Worm (Caenorhabditis elegans) whole organism, L3 larva: ENCODE measurements around the gene ZK218.11.

Experiments
- R02D3.7 ChIP-seq: fragments of 150-350 bp; optimal IDR thresholded peaks from 2 replicates; lab custom pipeline; 2014; ENCODE audit warnings: missing biosample characterization, missing genetic modification characterization
- ceh-16 ChIP-seq: sonication (generic microtip); optimal IDR thresholded peaks from 2 replicates; lab custom pipeline; 2017; ENCODE audit warnings: missing biosample characterization, missing genetic modification characterization
- ceh-28 ChIP-seq: fragments of 150-350 bp; optimal IDR thresholded peaks from 2 replicates; lab custom pipeline; 2014; ENCODE audit warnings: missing biosample characterization, missing genetic modification reagents, missing genetic modification characterization
- ceh-82 ChIP-seq: fragments of 150-350 bp; optimal IDR thresholded peaks from 2 replicates; lab custom pipeline; 2014; ENCODE audit warnings: missing biosample characterization, missing genetic modification characterization
- ceh-9 ChIP-seq: sonication (generic microtip); optimal IDR thresholded peaks from 2 replicates; lab custom pipeline; 2018; ENCODE audit warnings: missing biosample characterization, missing genetic modification characterization
- daf-12 ChIP-seq: fragments of 150-350 bp; optimal IDR thresholded peaks from 2 replicates; lab custom pipeline; 2014; ENCODE audit warnings: missing biosample characterization, missing genetic modification reagents, missing genetic modification characterization
- egl-27 ChIP-seq: sonication (generic microtip); optimal IDR thresholded peaks from 4 replicates; lab custom pipeline; 2017; ENCODE audit warnings: missing biosample characterization, missing genetic modification reagents, missing genetic modification characterization
- egl-5 ChIP-seq: fragments of 150-350 bp; optimal IDR thresholded peaks from 2 replicates; lab custom pipeline; 2017; ENCODE audit warnings: missing biosample characterization, missing genetic modification reagents, missing genetic modification characterization, inconsistent platforms
- elt-2 ChIP-seq: sonication (generic microtip); optimal IDR thresholded peaks from 2 replicates; lab custom pipeline; 2016; ENCODE audit warnings: missing genetic modification reagents, mild to moderate bottlenecking, missing genetic modification characterization, missing compliant biosample characterization
- elt-3 ChIP-seq, 3 experiments: fragments of 150-350 bp in 1 of 3; sonication (generic microtip) in 2 of 3; optimal IDR thresholded peaks; 2 replicates in 2 of 3; 4 replicates in 1 of 3; lab custom pipeline; 2014 to 2017; ENCODE audit warnings: missing biosample characterization in 3 of 3, missing genetic modification characterization in 3 of 3
- eor-1 ChIP-seq, 2 experiments: fragments of 150-350 bp; optimal IDR thresholded peaks; 2 replicates each; lab custom pipeline; 2014 to 2018; ENCODE audit warnings: missing biosample characterization in 2 of 2, missing genetic modification characterization in 2 of 2
- fkh-10 ChIP-seq: sonication (generic microtip); optimal IDR thresholded peaks from 2 replicates; lab custom pipeline; 2017; ENCODE audit warnings: missing biosample characterization, missing genetic modification reagents, missing genetic modification characterization
- fkh-2 ChIP-seq: fragments of 150-350 bp; optimal IDR thresholded peaks from 2 replicates; lab custom pipeline; 2014; ENCODE audit warnings: missing biosample characterization, missing genetic modification reagents, missing genetic modification characterization
- lin-15B ChIP-seq: fragments of 150-350 bp; optimal IDR thresholded peaks from 2 replicates; lab custom pipeline; 2014; ENCODE audit warnings: missing biosample characterization, missing genetic modification characterization
- lin-39 ChIP-seq: fragments of 150-350 bp; optimal IDR thresholded peaks from 2 replicates; lab custom pipeline; 2018; ENCODE audit warnings: missing biosample characterization, missing genetic modification reagents, missing genetic modification characterization
- nfya-1 ChIP-seq: sonication (generic microtip); optimal IDR thresholded peaks from 2 replicates; lab custom pipeline; 2017; ENCODE audit warnings: missing genetic modification characterization, mild to moderate bottlenecking, missing compliant biosample characterization, antibody characterized with exemption, moderate library complexity; ENCODE audit not compliant: insufficient read depth
- nhr-11 ChIP-seq: fragments of 150-350 bp; optimal IDR thresholded peaks from 2 replicates; lab custom pipeline; 2014; ENCODE audit warnings: missing biosample characterization, missing genetic modification characterization
- nhr-12 ChIP-seq: fragments of 150-350 bp; optimal IDR thresholded peaks from 2 replicates; lab custom pipeline; 2014; ENCODE audit warnings: missing biosample characterization, missing genetic modification characterization
- nhr-23 ChIP-seq: fragments of 150-350 bp; optimal IDR thresholded peaks from 2 replicates; lab custom pipeline; 2014; ENCODE audit warnings: missing biosample characterization, missing genetic modification reagents, missing genetic modification characterization
- nhr-43 ChIP-seq: sonication (generic microtip); optimal IDR thresholded peaks from 2 replicates; lab custom pipeline; 2016; ENCODE audit warnings: mild to moderate bottlenecking, missing genetic modification characterization, missing compliant biosample characterization; ENCODE audit not compliant: poor library complexity, severe bottlenecking
- nhr-76 ChIP-seq: fragments of 150-350 bp; sonication (generic microtip); optimal IDR thresholded peaks from 5 replicates; lab custom pipeline; 2014; ENCODE audit warnings: missing biosample characterization, missing genetic modification characterization
- nhr-77 ChIP-seq: fragments of 150-350 bp; optimal IDR thresholded peaks from 2 replicates; lab custom pipeline; 2014; ENCODE audit warnings: missing biosample characterization, missing genetic modification characterization
- pha-4 ChIP-seq: fragments of 150-350 bp; optimal IDR thresholded peaks from 2 replicates; lab custom pipeline; 2014; ENCODE audit warnings: missing biosample characterization, missing genetic modification reagents, missing genetic modification characterization
- pqm-1 ChIP-seq: fragments of 150-350 bp; optimal IDR thresholded peaks from 2 replicates; lab custom pipeline; 2017; ENCODE audit warnings: missing biosample characterization, missing genetic modification characterization, inconsistent platforms
- skn-1 ChIP-seq: fragments of 150-350 bp; optimal IDR thresholded peaks from 2 replicates; lab custom pipeline; 2014; ENCODE audit warnings: missing biosample characterization, missing genetic modification characterization
- snpc-4 ChIP-seq: fragments of 150-350 bp; optimal IDR thresholded peaks from 2 replicates; lab custom pipeline; 2014; ENCODE audit warnings: missing biosample characterization, missing genetic modification characterization
- tbx-2 ChIP-seq: sonication (generic microtip); optimal IDR thresholded peaks from 2 replicates; lab custom pipeline; 2016; ENCODE audit warnings: mild to moderate bottlenecking, missing genetic modification characterization, missing compliant biosample characterization
- unc-39 ChIP-seq: sonication (generic microtip); optimal IDR thresholded peaks from 4 replicates; lab custom pipeline; 2017; ENCODE audit warnings: missing biosample characterization, missing genetic modification characterization
- ztf-11 ChIP-seq: fragments of 150-350 bp; optimal IDR thresholded peaks from 2 replicates; lab custom pipeline; 2014; ENCODE audit warnings: missing biosample characterization, missing genetic modification characterization
- ztf-4 ChIP-seq: fragments of 150-350 bp; optimal IDR thresholded peaks from 2 replicates; lab custom pipeline; 2014; ENCODE audit warnings: missing biosample characterization, missing genetic modification characterization

Gene ZK218.11

DNA sequence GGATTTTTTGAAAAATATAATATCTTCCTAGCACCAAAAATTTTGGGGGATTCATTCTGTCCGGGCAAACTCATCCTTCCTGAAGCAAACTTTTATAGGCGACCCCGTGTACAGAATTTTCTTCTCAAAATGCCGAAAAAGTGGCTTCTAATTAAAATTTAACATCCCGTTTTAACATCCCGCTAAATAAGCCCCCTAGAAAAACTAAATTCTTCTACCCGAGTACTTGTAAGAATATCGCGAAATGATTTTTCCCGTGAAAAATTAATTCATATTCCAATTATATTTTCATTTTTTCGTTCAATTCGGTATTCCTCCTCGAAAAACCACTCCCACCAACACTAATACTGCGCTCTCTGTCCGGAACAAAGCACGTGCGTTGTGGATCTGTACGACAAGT is 39.4 kb downstream of the ZK218.11 start, which contains the start of gene T05E12.8:
Gene T05E12.8, plus strand, starts transcription at position 301 of the 400 bp plus-strand sequence.
- no peak for TF ChIP-seq ceh-9 (tag; lab: Kevin White, UChicago)
- TF ChIP-seq elt-3 (tag; optimal IDR thresholded peaks at IDR 0.05; lab: Kevin White, UChicago) = no peak

ce11 chrV:17066634-17067033 is 41.6 kb downstream of the ZK218.11 start:
- TF ChIP-seq nhr-12 (tag; lab: Kevin White, UChicago) = no peak
- TF ChIP-seq fkh-10 (GFP tag; lab: Kevin White, UChicago) = no peak
- TF ChIP-seq eor-1 (tag; optimal IDR thresholded peaks at IDR 0.05; lab: Kevin White, UChicago) = no peak
- no peak for TF ChIP-seq elt-3 (tag; optimal IDR thresholded peaks at IDR 0.05; lab: Kevin White, UChicago)
- TF ChIP-seq fkh-2 (tag; lab: Kevin White, UChicago) = no peak
- TF ChIP-seq pha-4 = no peak
- no peak for TF ChIP-seq lin-15B
- TF ChIP-seq pqm-1 (tag; lab: Kevin White, UChicago) = no peak
- TF ChIP-seq nhr-76 (tag; lab: Kevin White, UChicago) = no peak
- TF ChIP-seq daf-12 (tag; lab: Kevin White, UChicago) = no peak
- TF ChIP-seq egl-27 (tag; lab: Kevin White, UChicago) = no peak
- TF ChIP-seq nhr-11 = no peak
- TF ChIP-seq unc-39 (tag; lab: Kevin White, UChicago) = no peak
- TF ChIP-seq tbx-2 (tag; lab: Kevin White, UChicago) = no peak
- no peak for TF ChIP-seq R02D3.7 (tag; lab: Kevin White, UChicago)

ce11 chrV:17064676-17065075 is 43.5 kb downstream of the ZK218.11 start, which contains the start of gene srh-255:
srh-255 (plus strand) TSS chrV:17064976.
- TF ChIP-seq ceh-16 (no peak), nhr-77 (no peak)
- TF ChIP-seq, all 47 proteins: peak for 0

ce11 chrV:17061585-17061984 is 46.6 kb downstream of the ZK218.11 start, which contains the start of gene F28B1.9:
F28B1.9 (plus strand) TSS chrV:17061885.
- no peak for TF ChIP-seq nhr-76 (tag; lab: Kevin White, UChicago)
- TF ChIP-seq daf-12 (tag; lab: Kevin White, UChicago) = no peak
- TF ChIP-seq, all 47 proteins: peak for 0

ce11 chrV:17059987-17060386 is 48.2 kb downstream of the ZK218.11 start, which contains the start of gene sri-66:
sri-66 (plus strand) TSS chrV:17060287.
- TF ChIP-seq lin-39 (tag; lab: Kevin White, UChicago) (no peak), snpc-4 (tag; lab: Kevin White, UChicago) (no peak), nhr-77 (no peak), tbx-2 (tag; lab: Kevin White, UChicago) (no peak), ztf-4 (tag; lab: Kevin White, UChicago) (no peak), skn-1 (tag; lab: Kevin White, UChicago) (no peak), unc-39 (tag; lab: Kevin White, UChicago) (no peak), daf-12 (tag; lab: Kevin White, UChicago) (no peak), ceh-28 (tag; lab: Kevin White, UChicago) (no peak), elt-2 (tag; lab: Kevin White, UChicago) (no peak), nhr-23 (tag; lab: Kevin White, UChicago) (no peak), egl-5 (no peak), ceh-9 (tag; lab: Kevin White, UChicago) (no peak), ztf-11 (tag; lab: Kevin White, UChicago) (no peak), nhr-76 (tag; lab: Kevin White, UChicago) (no peak), ceh-82 (no peak), egl-27 (tag; lab: Kevin White, UChicago) (no peak), nhr-43 (tag; lab: Kevin White, UChicago) (no peak), nfya-1 (tag; lab: Kevin White, UChicago) (no peak)
